Worm (Caenorhabditis elegans) whole organism, L4 larva: ENCODE data around the gene F16F9.4.

ENCODE experiments used
- D1046.2 ChIP-seq: fragments of 200-800 bp; sonication (Bioruptor generic); IDR thresholded peaks from 2 replicates; pipeline ENCODE4 v1.3.6; 2022; ENCODE audit warnings: missing genetic modification characterization, missing compliant biosample characterization
- F49E8.2 ChIP-seq: sonication (generic microtip); optimal IDR thresholded peaks from 2 replicates; lab custom pipeline; 2016; ENCODE audit warnings: missing compliant biosample characterization, mild to moderate bottlenecking, missing genetic modification characterization, borderline replicate concordance
- T20F7.1 ChIP-seq: fragments of 200-800 bp; sonication (Bioruptor generic); optimal IDR thresholded peaks from 2 replicates; lab custom pipeline; 2018; ENCODE audit warnings: mild to moderate bottlenecking, missing genetic modification characterization, missing compliant biosample characterization
- T26A8.4 ChIP-seq: fragments of 200-800 bp; sonication (Bioruptor generic); IDR thresholded peaks from 2 replicates; pipeline ENCODE4 v1.3.6; 2022; ENCODE audit warnings: missing genetic modification characterization, missing compliant biosample characterization
- Y48G9A.11 ChIP-seq: fragments of 200-800 bp; sonication (Bioruptor generic); IDR thresholded peaks from 2 replicates; pipeline ENCODE4 v1.3.6; 2022; ENCODE audit warnings: missing genetic modification reagents, missing genetic modification characterization, missing compliant biosample characterization
- ZK546.5 ChIP-seq, 2 experiments: sonication (generic microtip); optimal IDR thresholded peaks; 2 replicates each; lab custom pipeline; 2017; ENCODE audit warnings: missing biosample characterization in 2 of 2, missing genetic modification characterization in 2 of 2
- aha-1 ChIP-seq: fragments of 150-350 bp; peaks from one replicate; lab custom pipeline; 2014; ENCODE audit warnings: missing biosample characterization, missing genetic modification characterization
- aly-2 ChIP-seq: sonication (generic microtip); optimal IDR thresholded peaks from 2 replicates; lab custom pipeline; 2018; ENCODE audit warnings: missing biosample characterization, missing genetic modification characterization
- arid-1 ChIP-seq: fragments of 200-800 bp; sonication (Bioruptor generic); conservative IDR thresholded peaks from 2 replicates; pipeline ENCODE4 v1.3.6; 2022; ENCODE audit warnings: missing genetic modification reagents, missing genetic modification characterization, missing compliant biosample characterization
- ceh-44 ChIP-seq: fragments of 200-800 bp; sonication (Bioruptor generic); IDR thresholded peaks from 2 replicates; pipeline ENCODE4 v1.3.6; 2022; ENCODE audit warnings: missing genetic modification reagents, missing genetic modification characterization, missing compliant biosample characterization
- ctbp-1 ChIP-seq: fragments of 200-800 bp; sonication (Bioruptor generic); IDR thresholded peaks from 2 replicates; pipeline ENCODE4 v1.3.6; 2022; ENCODE audit warnings: missing genetic modification reagents, missing genetic modification characterization, missing compliant biosample characterization
- daf-12 ChIP-seq: fragments of 150-350 bp; optimal IDR thresholded peaks from 2 replicates; lab custom pipeline; 2014; ENCODE audit warnings: missing biosample characterization, missing genetic modification reagents, missing genetic modification characterization
- daf-16 ChIP-seq, 3 experiments: sonication (generic microtip); optimal IDR thresholded peaks; 2 replicates each; lab custom pipeline; 2016 to 2017; ENCODE audit warnings: missing genetic modification characterization in 3 of 3, missing genetic modification reagents in 3 of 3, mild to moderate bottlenecking in 2 of 3, missing compliant biosample characterization in 2 of 3, missing biosample characterization in 1 of 3, moderate library complexity in 1 of 3
- dmd-6 ChIP-seq: fragments of 200-800 bp; sonication (Bioruptor generic); IDR thresholded peaks from 2 replicates; pipeline ENCODE4 v1.3.6; 2022; ENCODE audit warnings: missing genetic modification reagents, missing genetic modification characterization, missing compliant biosample characterization
- dmd-8 ChIP-seq: fragments of 200-800 bp; sonication (Bioruptor generic); IDR thresholded peaks from 2 replicates; pipeline ENCODE4 v1.3.6; 2022; ENCODE audit warnings: missing genetic modification characterization, missing compliant biosample characterization
- dve-1 ChIP-seq: sonication (generic microtip); optimal IDR thresholded peaks from 2 replicates; lab custom pipeline; 2017; ENCODE audit warnings: antibody characterized with exemption, mild to moderate bottlenecking, missing genetic modification characterization, missing compliant biosample characterization; ENCODE audit not compliant: insufficient read depth
- fkh-10 ChIP-seq: fragments of 150-350 bp; optimal IDR thresholded peaks from 2 replicates; lab custom pipeline; 2014; ENCODE audit warnings: missing biosample characterization, missing genetic modification reagents, missing genetic modification characterization
- hlh-11 ChIP-seq: fragments of 200-800 bp; sonication (Bioruptor generic); optimal IDR thresholded peaks from 2 replicates; lab custom pipeline; 2018; ENCODE audit warnings: mild to moderate bottlenecking, missing genetic modification characterization, missing compliant biosample characterization
- hlh-30 ChIP-seq: sonication (generic microtip); optimal IDR thresholded peaks from 2 replicates; lab custom pipeline; 2017; ENCODE audit warnings: antibody characterized with exemption, mild to moderate bottlenecking, missing genetic modification characterization, missing compliant biosample characterization; ENCODE audit not compliant: insufficient read depth
- hmg-1.1 ChIP-seq: fragments of 200-800 bp; sonication (Bioruptor generic); IDR thresholded peaks from 2 replicates; pipeline ENCODE4 v1.3.6; 2022; ENCODE audit warnings: missing genetic modification reagents, missing genetic modification characterization, missing compliant biosample characterization
- jun-1 ChIP-seq: fragments of 150-350 bp; optimal IDR thresholded peaks from 2 replicates; lab custom pipeline; 2014; ENCODE audit warnings: missing biosample characterization, missing genetic modification reagents, missing genetic modification characterization
- lin-1 ChIP-seq: fragments of 200-800 bp; sonication (Bioruptor generic); IDR thresholded peaks from 2 replicates; pipeline ENCODE4 v1.3.6; 2022; ENCODE audit warnings: missing genetic modification reagents, missing genetic modification characterization, missing compliant biosample characterization
- lin-15B ChIP-seq: fragments of 150-350 bp; sonication (generic microtip); optimal IDR thresholded peaks from 3 replicates; lab custom pipeline; 2014; ENCODE audit warnings: missing biosample characterization, missing genetic modification characterization
- lin-38 ChIP-seq: fragments of 200-800 bp; sonication (Bioruptor generic); IDR thresholded peaks from 2 replicates; pipeline ENCODE4 v1.3.6; 2022; ENCODE audit warnings: missing genetic modification reagents, missing genetic modification characterization, missing compliant biosample characterization
- lin-39 ChIP-seq: fragments of 150-350 bp; optimal IDR thresholded peaks from 2 replicates; lab custom pipeline; 2014; ENCODE audit warnings: missing biosample characterization, missing genetic modification reagents, missing genetic modification characterization
- mdl-1 ChIP-seq, 2 experiments: fragments of 150-350 bp in 1 of 2; sonication (generic microtip) in 1 of 2; optimal IDR thresholded peaks; 2 replicates each; lab custom pipeline; 2014 to 2017; ENCODE audit warnings: missing biosample characterization in 2 of 2, missing genetic modification characterization in 2 of 2
- mdt-29 ChIP-seq: fragments of 200-800 bp; sonication (Bioruptor generic); IDR thresholded peaks from 2 replicates; pipeline ENCODE4 v1.3.6; 2022; ENCODE audit warnings: missing genetic modification reagents, missing genetic modification characterization, missing compliant biosample characterization
- mep-1 ChIP-seq: fragments of 150-350 bp; sonication (generic microtip); optimal IDR thresholded peaks from 3 replicates; lab custom pipeline; 2014; ENCODE audit warnings: missing biosample characterization, missing genetic modification characterization
- mes-2 ChIP-seq: sonication (generic microtip); optimal IDR thresholded peaks from 2 replicates; lab custom pipeline; 2016; ENCODE audit warnings: missing genotype, mild to moderate bottlenecking, missing genetic modification characterization, missing compliant biosample characterization; ENCODE audit not compliant: poor library complexity, severe bottlenecking
- nhr-28 ChIP-seq: fragments of 150-350 bp; optimal IDR thresholded peaks from 2 replicates; lab custom pipeline; 2014; ENCODE audit warnings: missing biosample characterization, missing genetic modification characterization
- nhr-42 ChIP-seq: fragments of 200-800 bp; sonication (Bioruptor generic); IDR thresholded peaks from 2 replicates; pipeline ENCODE4 v1.3.6; 2022; ENCODE audit warnings: missing genetic modification characterization, missing compliant biosample characterization
- nhr-77 ChIP-seq: fragments of 150-350 bp; optimal IDR thresholded peaks from 2 replicates; lab custom pipeline; 2014; ENCODE audit warnings: missing biosample characterization, missing genetic modification characterization
- php-3 ChIP-seq: fragments of 200-800 bp; sonication (Bioruptor generic); IDR thresholded peaks from 2 replicates; pipeline ENCODE4 v1.3.6; 2022; ENCODE audit warnings: missing genetic modification reagents, missing genetic modification characterization, missing compliant biosample characterization
- pqm-1 ChIP-seq: sonication (generic microtip); optimal IDR thresholded peaks from 2 replicates; lab custom pipeline; 2017; ENCODE audit warnings: missing biosample characterization, missing genetic modification characterization
- set-16 ChIP-seq: fragments of 200-800 bp; sonication (Bioruptor generic); IDR thresholded peaks from 2 replicates; pipeline ENCODE4 v1.3.6; 2022; ENCODE audit warnings: missing genetic modification reagents, missing genetic modification characterization, missing compliant biosample characterization
- snpc-4 ChIP-seq: fragments of 150-350 bp; optimal IDR thresholded peaks from 2 replicates; lab custom pipeline; 2014; ENCODE audit warnings: missing biosample characterization, missing genetic modification characterization
- spr-1 ChIP-seq: sonication (generic microtip); optimal IDR thresholded peaks from 2 replicates; lab custom pipeline; 2016; ENCODE audit warnings: mild to moderate bottlenecking, missing genetic modification characterization, missing compliant biosample characterization
- spr-3 ChIP-seq: fragments of 200-800 bp; sonication (Bioruptor generic); optimal IDR thresholded peaks from 2 replicates; lab custom pipeline; 2018; ENCODE audit warnings: mild to moderate bottlenecking, missing genetic modification characterization, missing compliant biosample characterization
- tag-97 ChIP-seq: fragments of 200-800 bp; sonication (Bioruptor generic); IDR thresholded peaks from 2 replicates; pipeline ENCODE4 v1.3.6; 2022; ENCODE audit warnings: missing genetic modification characterization, missing compliant biosample characterization
- unc-39 ChIP-seq: sonication (generic microtip); optimal IDR thresholded peaks from 2 replicates; lab custom pipeline; 2017; ENCODE audit warnings: missing biosample characterization, missing genetic modification characterization
- unc-62 ChIP-seq, 3 experiments: fragments of 150-350 bp in 1 of 3; sonication (generic microtip); optimal IDR thresholded peaks in 2 of 3; peaks in 1 of 3; 1 replicate in 1 of 3; 2 replicates in 2 of 3; lab custom pipeline; 2014 to 2017; ENCODE audit warnings: missing biosample characterization in 3 of 3, missing genetic modification characterization in 3 of 3, missing genetic modification reagents in 3 of 3, missing genotype in 1 of 3
- zfp-3 ChIP-seq: fragments of 200-800 bp; sonication (Bioruptor generic); conservative IDR thresholded peaks from 2 replicates; pipeline ENCODE4 v1.3.6; 2022; ENCODE audit warnings: missing genetic modification reagents, missing genetic modification characterization, missing compliant biosample characterization
- zip-2 ChIP-seq: fragments of 150-350 bp; optimal IDR thresholded peaks from 2 replicates; lab custom pipeline; 2014; ENCODE audit warnings: missing biosample characterization, missing genetic modification characterization
- ztf-7 ChIP-seq: fragments of 150-350 bp; optimal IDR thresholded peaks from 2 replicates; lab custom pipeline; 2014; ENCODE audit warnings: missing biosample characterization, missing genetic modification characterization

Gene F16F9.4

DNA sequence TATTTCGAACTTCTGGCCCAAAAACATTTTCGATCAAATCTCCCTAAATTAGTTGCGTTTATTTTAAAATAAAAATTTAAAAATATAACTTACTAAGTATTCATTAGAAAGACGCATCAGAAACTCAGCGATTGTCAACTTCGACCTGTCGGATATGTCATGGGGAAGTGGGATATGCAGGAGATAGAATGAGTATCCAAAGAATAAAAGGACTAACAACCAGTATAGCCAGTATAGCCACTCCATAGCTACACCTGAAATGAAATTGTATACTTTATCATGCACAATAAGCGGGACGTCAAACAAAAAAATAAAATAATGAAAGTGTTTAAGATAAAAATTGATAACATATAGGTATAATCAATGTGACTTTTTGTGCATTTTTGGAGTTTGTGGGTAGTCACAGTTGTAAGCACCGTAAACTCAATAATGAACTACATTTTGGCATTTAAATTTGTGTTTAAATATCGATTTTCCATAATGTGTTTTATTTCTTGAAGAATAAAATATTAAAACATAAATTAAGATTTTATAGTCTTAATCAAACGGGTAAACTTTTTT is at the start of gene F16F9.4:
Gene F16F9.4 (minus strand): TSS at position 276 of the 561 bp plus-strand sequence.
- TF ChIP-seq mdt-29 (GFP tag; lab: Robert Waterston, UW) = no peak
- no peak for TF ChIP-seq nhr-42
- TF ChIP-seq aha-1 = peak; percentile 94
- TF ChIP-seq ctbp-1 (GFP tag; lab: Robert Waterston, UW) = no peak
- peak; percentile 51 for TF ChIP-seq nhr-77 (tag; lab: Kevin White, UChicago)
- peak; percentile 55 for TF ChIP-seq pqm-1
- TF ChIP-seq arid-1 (GFP tag; lab: Robert Waterston, UW) = no peak
- no peak for TF ChIP-seq lin-39 (tag; lab: Kevin White, UChicago)
- no peak for TF ChIP-seq unc-62 (GFP tag; optimal IDR thresholded peaks at IDR 0.05 in 1 of 2; lab: Kevin White, UChicago)
- no peak for TF ChIP-seq unc-62 (tag; optimal IDR thresholded peaks at IDR 0.05; lab: Kevin White, UChicago)
- no peak for TF ChIP-seq mep-1 (tag; lab: Kevin White, UChicago)
- no peak for TF ChIP-seq daf-12 (tag; lab: Kevin White, UChicago)
- no peak for TF ChIP-seq T26A8.4 (GFP tag; lab: Robert Waterston, UW)
- TF ChIP-seq ztf-7 (tag; lab: Kevin White, UChicago) = no peak
- peak; percentile 64 for TF ChIP-seq dve-1 (tag; lab: Kevin White, UChicago)
- TF ChIP-seq jun-1 (tag; lab: Kevin White, UChicago) = no peak
- no peak for TF ChIP-seq daf-16 (GFP tag; optimal IDR thresholded peaks at IDR 0.05; lab: Kevin White, UChicago)
- peak; percentile 33 for TF ChIP-seq daf-16 (tag; optimal IDR thresholded peaks at IDR 0.05; lab: Kevin White, UChicago)
- TF ChIP-seq dmd-8 (GFP tag; lab: Robert Waterston, UW) = no peak
- peak; percentile 37 for TF ChIP-seq dmd-6 (GFP tag; lab: Robert Waterston, UW)
- TF ChIP-seq tag-97 = no peak
- peak; percentile 92 for TF ChIP-seq nhr-28
- TF ChIP-seq lin-38 = no peak
- no peak for TF ChIP-seq D1046.2
- TF ChIP-seq lin-15B = no peak
- no peak for TF ChIP-seq spr-1 (tag; lab: Kevin White, UChicago)
- no peak for TF ChIP-seq zip-2 (tag; lab: Kevin White, UChicago)
- TF ChIP-seq php-3 (GFP tag; lab: Robert Waterston, UW) = no peak
- TF ChIP-seq spr-3 (GFP tag; lab: Kevin White, UChicago) = no peak
- no peak for TF ChIP-seq zfp-3 (GFP tag; lab: Robert Waterston, UW)
- no peak for TF ChIP-seq snpc-4 (tag; lab: Kevin White, UChicago)
- peak; percentile 6 for TF ChIP-seq hlh-11 (tag; lab: Kevin White, UChicago)
- TF ChIP-seq ceh-44 = no peak
- no peak for TF ChIP-seq hlh-30 (tag; lab: Kevin White, UChicago)
- no peak for TF ChIP-seq F49E8.2 (tag; lab: Kevin White, UChicago)
- no peak for TF ChIP-seq Y48G9A.11 (GFP tag; lab: Robert Waterston, UW)
- no peak for TF ChIP-seq fkh-10 (GFP tag; lab: Kevin White, UChicago)

DNA sequence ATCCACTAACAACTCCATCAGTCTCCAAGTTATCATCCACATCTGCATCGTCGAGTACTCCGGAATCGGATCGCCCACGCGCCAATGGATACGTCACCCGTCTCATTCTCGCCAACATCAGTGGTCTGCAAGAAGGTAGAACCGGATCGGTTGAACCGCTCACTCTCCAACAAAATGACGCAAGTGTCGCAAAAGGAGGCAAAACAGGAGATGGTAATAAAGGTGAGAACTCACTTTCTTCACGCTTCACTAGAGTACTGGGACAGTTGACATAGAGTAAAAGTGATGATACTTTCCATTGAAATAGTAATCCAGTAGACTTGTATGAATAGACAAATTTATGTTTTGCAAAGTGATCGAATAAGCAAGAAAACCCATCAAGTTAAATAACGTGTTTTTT is 45.9 kb upstream of the F16F9.4 start:
- TF ChIP-seq T20F7.1 (no peak), spr-3 (GFP tag; lab: Kevin White, UChicago) (no peak), mes-2 (tag; lab: Kevin White, UChicago) (no peak), lin-1 (GFP tag; lab: Robert Waterston, UW) (no peak), unc-39 (tag; lab: Kevin White, UChicago) (no peak), mdl-1 (tag; optimal IDR thresholded peaks at IDR 0.05; lab: Kevin White, UChicago) (no peak), set-16 (GFP tag; lab: Robert Waterston, UW) (no peak), nhr-42 (no peak), hmg-1.1 (GFP tag; lab: Robert Waterston, UW) (no peak), aly-2 (tag; lab: Kevin White, UChicago) (no peak), ZK546.5 (tag; optimal IDR thresholded peaks at IDR 0.05; lab: Kevin White, UChicago) (no peak)
